Worm (Caenorhabditis elegans) whole organism, L1 larva: Measurements from ENCODE around the gene srt-39.

Source experiments
- F16B12.6 ChIP-seq: fragments of 150-350 bp; optimal IDR thresholded peaks from 2 replicates; lab custom pipeline; 2014; ENCODE audit warnings: missing biosample characterization, missing genetic modification characterization
- aly-2 ChIP-seq: fragments of 150-350 bp; optimal IDR thresholded peaks from 2 replicates; lab custom pipeline; 2014; ENCODE audit warnings: missing biosample characterization, missing genetic modification characterization
- ceh-90 ChIP-seq: sonication (generic microtip); optimal IDR thresholded peaks from 2 replicates; lab custom pipeline; 2016; ENCODE audit warnings: missing genetic modification characterization, missing compliant biosample characterization
- dpl-1 ChIP-seq, 3 experiments: fragments of 150-350 bp in 2 of 3; sonication (generic microtip) in 1 of 3; optimal IDR thresholded peaks; 2 replicates each; lab custom pipeline; 2014 to 2017; ENCODE audit warnings: missing biosample characterization in 3 of 3, missing genetic modification characterization in 3 of 3, missing genetic modification reagents in 3 of 3
- dsc-1 ChIP-seq: sonication (generic microtip); optimal IDR thresholded peaks from 2 replicates; lab custom pipeline; 2016; ENCODE audit warnings: mild to moderate bottlenecking, missing genetic modification characterization, missing compliant biosample characterization
- fkh-10 ChIP-seq: sonication (generic microtip); optimal IDR thresholded peaks from 2 replicates; lab custom pipeline; 2017; ENCODE audit warnings: missing biosample characterization, missing genetic modification reagents, missing genetic modification characterization
- hlh-4 ChIP-seq: sonication (generic microtip); optimal IDR thresholded peaks from 2 replicates; lab custom pipeline; 2016; ENCODE audit warnings: mild to moderate bottlenecking, missing genetic modification characterization, missing compliant biosample characterization
- mdl-1 ChIP-seq, 2 experiments: fragments of 150-350 bp; optimal IDR thresholded peaks; 2 replicates each; lab custom pipeline; 2014 to 2017; ENCODE audit warnings: missing biosample characterization in 2 of 2, missing genetic modification characterization in 2 of 2, inconsistent platforms in 1 of 2
- nhr-12 ChIP-seq: sonication (generic microtip); optimal IDR thresholded peaks from 2 replicates; lab custom pipeline; 2017; ENCODE audit warnings: missing biosample characterization, missing genetic modification characterization
- snpc-4 ChIP-seq: fragments of 150-350 bp; optimal IDR thresholded peaks from 2 replicates; lab custom pipeline; 2014; ENCODE audit warnings: missing biosample characterization, missing genetic modification characterization
- unc-62 ChIP-seq: fragments of 150-350 bp; optimal IDR thresholded peaks from 2 replicates; lab custom pipeline; 2014; ENCODE audit warnings: missing biosample characterization, missing genetic modification reagents, missing genetic modification characterization
- ztf-11 ChIP-seq, 2 experiments: sonication (generic microtip); optimal IDR thresholded peaks; 2 replicates each; lab custom pipeline; 2016 to 2017; ENCODE audit warnings: missing genetic modification characterization in 2 of 2, missing biosample characterization in 1 of 2, missing compliant biosample characterization in 1 of 2
- ztf-4 ChIP-seq: fragments of 150-350 bp; optimal IDR thresholded peaks from 2 replicates; lab custom pipeline; 2014; ENCODE audit warnings: missing biosample characterization, missing genetic modification characterization

DNA sequence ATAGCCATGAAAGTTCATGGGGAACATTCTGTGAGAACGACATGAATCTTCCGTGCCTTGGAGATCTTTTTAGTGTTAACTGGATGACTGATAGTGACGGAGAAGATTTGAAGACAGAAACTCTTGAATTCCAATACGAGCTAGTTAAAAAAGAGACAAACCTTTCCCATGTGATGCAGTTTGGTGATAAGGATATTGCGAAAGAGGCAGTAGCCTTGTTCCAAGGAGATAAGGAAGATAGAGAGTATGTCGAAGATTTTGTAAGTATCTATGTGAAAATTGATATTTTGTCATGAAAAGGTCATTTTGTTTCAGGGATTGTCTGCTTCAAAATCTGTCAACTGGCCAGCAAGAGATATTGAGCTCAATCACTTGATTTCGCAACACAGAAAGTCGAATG, 29.2 kb downstream of the srt-39 start:
- TF ChIP-seq ceh-90 (tag; lab: Kevin White, UChicago), result no peak
- no peak for TF ChIP-seq unc-62 (GFP tag; lab: Kevin White, UChicago)
- no peak for TF ChIP-seq aly-2 (tag; lab: Kevin White, UChicago)
- TF ChIP-seq dsc-1, result no peak
- TF ChIP-seq nhr-12 (tag; lab: Kevin White, UChicago), result no peak
- no peak for TF ChIP-seq hlh-4 (tag; lab: Kevin White, UChicago)
- TF ChIP-seq ztf-11 (tag; optimal IDR thresholded peaks at IDR 0.05; lab: Kevin White, UChicago), result no peak
- no peak for TF ChIP-seq F16B12.6 (tag; lab: Kevin White, UChicago)
- no peak for TF ChIP-seq mdl-1 (tag; optimal IDR thresholded peaks at IDR 0.05; lab: Kevin White, UChicago)
- no peak for TF ChIP-seq dpl-1 (GFP tag; optimal IDR thresholded peaks at IDR 0.05; lab: Kevin White, UChicago)
- no peak for TF ChIP-seq snpc-4 (tag; lab: Kevin White, UChicago)
- TF ChIP-seq ztf-4, result no peak
- no peak for TF ChIP-seq fkh-10 (GFP tag; lab: Kevin White, UChicago)
